Worm (Caenorhabditis elegans) whole organism, L3 larva: ENCODE results near the gene nhr-163.

Source experiments
- egl-27 ChIP-seq: sonication (generic microtip); optimal IDR thresholded peaks from 4 replicates; lab custom pipeline; 2017; ENCODE audit warnings: missing biosample characterization, missing genetic modification reagents, missing genetic modification characterization
- egl-5 ChIP-seq: fragments of 150-350 bp; optimal IDR thresholded peaks from 2 replicates; lab custom pipeline; 2017; ENCODE audit warnings: missing biosample characterization, missing genetic modification reagents, missing genetic modification characterization, inconsistent platforms
- nfya-1 ChIP-seq: sonication (generic microtip); optimal IDR thresholded peaks from 2 replicates; lab custom pipeline; 2017; ENCODE audit warnings: missing genetic modification characterization, mild to moderate bottlenecking, missing compliant biosample characterization, antibody characterized with exemption, moderate library complexity; ENCODE audit not compliant: insufficient read depth
- nhr-76 ChIP-seq: fragments of 150-350 bp; sonication (generic microtip); optimal IDR thresholded peaks from 5 replicates; lab custom pipeline; 2014; ENCODE audit warnings: missing biosample characterization, missing genetic modification characterization
- sea-2 ChIP-seq: fragments of 150-350 bp; sonication (generic microtip); optimal IDR thresholded peaks from 4 replicates; lab custom pipeline; 2014; ENCODE audit warnings: missing biosample characterization, missing genetic modification reagents, missing genetic modification characterization
- snpc-4 ChIP-seq: fragments of 150-350 bp; optimal IDR thresholded peaks from 2 replicates; lab custom pipeline; 2014; ENCODE audit warnings: missing biosample characterization, missing genetic modification characterization
- tbx-2 ChIP-seq: sonication (generic microtip); optimal IDR thresholded peaks from 2 replicates; lab custom pipeline; 2016; ENCODE audit warnings: mild to moderate bottlenecking, missing genetic modification characterization, missing compliant biosample characterization

DNA sequence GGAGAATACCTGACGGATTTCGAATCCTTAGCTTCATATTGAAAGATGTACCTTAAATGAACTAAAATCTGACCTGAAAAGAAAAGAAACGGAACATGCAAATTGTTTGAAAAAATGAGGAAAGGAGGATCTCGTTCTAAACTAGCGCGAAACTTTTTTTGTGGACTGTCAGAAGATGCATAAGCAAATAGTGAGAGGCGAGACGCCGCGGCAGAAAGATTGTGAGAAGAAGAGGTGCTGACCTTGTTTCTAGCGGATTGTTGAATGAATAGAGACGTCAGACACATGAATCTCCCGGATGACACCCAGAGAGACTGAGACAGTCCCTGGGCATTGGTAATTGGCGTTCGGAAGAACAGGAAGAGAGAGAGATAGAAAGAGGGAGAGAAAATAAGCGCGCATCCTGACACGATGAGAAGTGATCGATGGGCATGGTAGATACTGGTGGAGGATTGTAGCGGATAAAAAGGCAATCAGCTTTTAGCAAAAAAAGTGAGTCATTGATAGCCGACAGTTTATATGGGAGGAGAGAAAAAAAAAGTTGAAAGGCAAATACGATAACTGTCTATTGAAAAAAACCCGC lies 15.8 kb downstream of the nhr-163 start, which contains the start of gene ptr-15:
- TF ChIP-seq nfya-1 (no peak), snpc-4 (tag; lab: Kevin White, UChicago) (no peak), egl-5 (no peak), sea-2 (GFP tag; lab: Kevin White, UChicago) (no peak), tbx-2 (tag; lab: Kevin White, UChicago) (no peak), egl-27 (tag; lab: Kevin White, UChicago) (no peak), nhr-76 (tag; lab: Kevin White, UChicago) (no peak)
